ENCODE assay signal across 1 fruit fly cellular context in genomic region chrX:19520888-19521287, dm6.
TF ChIP-seq lines count a peak whose summit lies in the region.

No protein-coding gene starts in this region.

TF ChIP-seq in whole organism, embryonic, 481 proteins besides CTCF, POLR2A, EP300 and RAD21 (continued from another document):
- TF ChIP-seq hkb (optimal IDR thresholded peaks at IDR 0.05; lab: Kevin White, UChicago) (no peak), hkb (GFP tag; IDR thresholded peaks at IDR 0.05; lab: Robert Waterston, UW) (no peak), CG14441 (GFP tag; IDR thresholded peaks at IDR 0.05; lab: Robert Waterston, UW) (no peak), CG6689 (GFP tag; IDR thresholded peaks at IDR 0.05; lab: Robert Waterston, UW) (no peak), CG3838 (GFP tag; optimal IDR thresholded peaks at IDR 0.05; lab: Kevin White, UChicago) (no peak), Dref (GFP tag; IDR thresholded peaks at IDR 0.05; lab: Robert Waterston, UW) (peak; percentile 55), CG10565 (GFP tag; optimal IDR thresholded peaks at IDR 0.05; lab: Kevin White, UChicago) (no peak), ATbp (GFP tag; optimal IDR thresholded peaks at IDR 0.05; lab: Kevin White, UChicago) (no peak), crol (GFP tag; IDR thresholded peaks at IDR 0.05; lab: Robert Waterston, UW) (peak; percentile 78), CG11398 (GFP tag; optimal IDR thresholded peaks at IDR 0.05; lab: Kevin White, UChicago) (no peak), D19B (GFP tag; optimal IDR thresholded peaks at IDR 0.05; lab: Kevin White, UChicago) (no peak), CG8089 (GFP tag; optimal IDR thresholded peaks at IDR 0.05; lab: Kevin White, UChicago) (no peak), Abd-B (GFP tag; optimal IDR thresholded peaks at IDR 0.05; lab: Kevin White, UChicago) (no peak), grn (GFP tag; optimal IDR thresholded peaks at IDR 0.05; lab: Kevin White, UChicago) (peak; percentile 81), gsb-n (tag; optimal IDR thresholded peaks at IDR 0.05; lab: Kevin White, UChicago) (no peak), CG14710 (tag; optimal IDR thresholded peaks at IDR 0.05; lab: Kevin White, UChicago) (no peak), Mad (GFP tag; optimal IDR thresholded peaks at IDR 0.05; lab: Kevin White, UChicago) (no peak), CG8478 (optimal IDR thresholded peaks at IDR 0.05; lab: Kevin White, UChicago) (no peak), CG1024 (GFP tag; IDR thresholded peaks at IDR 0.05; lab: Robert Waterston, UW) (no peak), gem (tag; optimal IDR thresholded peaks at IDR 0.05; lab: Kevin White, UChicago) (no peak), sc (optimal IDR thresholded peaks at IDR 0.05; lab: Kevin White, UChicago) (no peak), sc (GFP tag; optimal IDR thresholded peaks at IDR 0.05; lab: Kevin White, UChicago) (no peak), crc (GFP tag; optimal IDR thresholded peaks at IDR 0.05; lab: Kevin White, UChicago) (no peak), Taf1 (GFP tag; IDR thresholded peaks at IDR 0.05; lab: Robert Waterston, UW) (no peak), phol (tag; optimal IDR thresholded peaks at IDR 0.05; lab: Kevin White, UChicago) (no peak), CG4328 (GFP tag; optimal IDR thresholded peaks at IDR 0.05; lab: Kevin White, UChicago) (no peak), CG32532 (GFP tag; IDR thresholded peaks at IDR 0.05; lab: Robert Waterston, UW) (peak; percentile 32; the same call in 1 of the 2 replicates), Hr51 (GFP tag; optimal IDR thresholded peaks at IDR 0.05; lab: Kevin White, UChicago) (no peak), sima (GFP tag; optimal IDR thresholded peaks at IDR 0.05; lab: Kevin White, UChicago) (no peak), CG11560 (tag; IDR thresholded peaks at IDR 0.05; lab: Robert Waterston, UW) (no peak), Fer3 (tag; optimal IDR thresholded peaks at IDR 0.05; lab: Kevin White, UChicago) (no peak), MESR4 (GFP tag; optimal IDR thresholded peaks at IDR 0.05; lab: Kevin White, UChicago) (peak; percentile 29), tin (GFP tag; optimal IDR thresholded peaks at IDR 0.05; lab: Kevin White, UChicago) (no peak), Hr78 (GFP tag; optimal IDR thresholded peaks at IDR 0.05; lab: Kevin White, UChicago) (peak in 1 of 2 experiments; percentile 74), ems (GFP tag; optimal IDR thresholded peaks at IDR 0.05; lab: Kevin White, UChicago) (no peak), GATAe (GFP tag; conservative IDR thresholded peaks at IDR 0.05; lab: Robert Waterston, UW) (0 out of 2 replicates have a peak, but pooled peaks have one; percentile 11), bowl (GFP tag; IDR thresholded peaks at IDR 0.05; lab: Robert Waterston, UW) (no peak), E2f1 (GFP tag; IDR thresholded peaks at IDR 0.05; lab: Robert Waterston, UW) (no peak), CoRest (tag; optimal IDR thresholded peaks at IDR 0.05; lab: Kevin White, UChicago) (no peak), prd (optimal IDR thresholded peaks at IDR 0.05; lab: Kevin White, UChicago) (no peak), prd (GFP tag; IDR thresholded peaks at IDR 0.05; lab: Robert Waterston, UW) (no peak), sob (GFP tag; IDR thresholded peaks at IDR 0.05; lab: Robert Waterston, UW) (no peak), onecut (GFP tag; IDR thresholded peaks at IDR 0.05; lab: Robert Waterston, UW) (no peak), hth (optimal IDR thresholded peaks at IDR 0.05; lab: Kevin White, UChicago) (no peak), jigr1 (GFP tag; IDR thresholded peaks at IDR 0.05; lab: Robert Waterston, UW) (no peak), bcd (GFP tag; optimal IDR thresholded peaks at IDR 0.05; lab: Kevin White, UChicago) (no peak), ERR (GFP tag; optimal IDR thresholded peaks at IDR 0.05; lab: Kevin White, UChicago) (no peak), peb (GFP tag; IDR thresholded peaks at IDR 0.05; lab: Robert Waterston, UW) (no peak), br (optimal IDR thresholded peaks at IDR 0.05; lab: Kevin White, UChicago) (no peak), CG12942 (GFP tag; optimal IDR thresholded peaks at IDR 0.05; lab: Kevin White, UChicago) (no peak), CG30403 (GFP tag; optimal IDR thresholded peaks at IDR 0.05; lab: Kevin White, UChicago) (no peak), CG18262 (tag; optimal IDR thresholded peaks at IDR 0.05; lab: Kevin White, UChicago) (no peak), CG18619 (GFP tag; optimal IDR thresholded peaks at IDR 0.05; lab: Kevin White, UChicago) (no peak), CG32772 (GFP tag; IDR thresholded peaks at IDR 0.05; lab: Robert Waterston, UW) (no peak), CG7745 (tag; optimal IDR thresholded peaks at IDR 0.05; lab: Kevin White, UChicago) (no peak)
TF ChIP-seq in whole organism, embryonic: peak in this region for 15.
